Worm (Caenorhabditis elegans) whole organism, L4 larva: ENCODE data around the gene ugt-66.

Source experiments
- F10B5.3 ChIP-seq: sonication (generic microtip); optimal IDR thresholded peaks from 2 replicates; lab custom pipeline; 2016; ENCODE audit warnings: mild to moderate bottlenecking, missing genetic modification characterization, missing compliant biosample characterization
- T20F7.1 ChIP-seq: fragments of 200-800 bp; sonication (Bioruptor generic); optimal IDR thresholded peaks from 2 replicates; lab custom pipeline; 2018; ENCODE audit warnings: mild to moderate bottlenecking, missing genetic modification characterization, missing compliant biosample characterization
- Y105C5A.15 ChIP-seq: fragments of 200-800 bp; sonication (Bioruptor generic); IDR thresholded peaks from 2 replicates; pipeline ENCODE4 v1.3.6; 2022; ENCODE audit warnings: missing genetic modification characterization, missing compliant biosample characterization
- Y48G9A.11 ChIP-seq: fragments of 200-800 bp; sonication (Bioruptor generic); IDR thresholded peaks from 2 replicates; pipeline ENCODE4 v1.3.6; 2022; ENCODE audit warnings: missing genetic modification reagents, missing genetic modification characterization, missing compliant biosample characterization
- Y5F2A.4 ChIP-seq: fragments of 200-800 bp; sonication (Bioruptor generic); optimal IDR thresholded peaks from 2 replicates; lab custom pipeline; 2018; ENCODE audit warnings: mild to moderate bottlenecking, missing genetic modification characterization, missing compliant biosample characterization
- ZK337.2 ChIP-seq: fragments of 200-800 bp; sonication (Bioruptor generic); IDR thresholded peaks from 2 replicates; pipeline ENCODE4 v1.3.6; 2022; ENCODE audit warnings: missing genetic modification reagents, missing genetic modification characterization, missing compliant biosample characterization
- ZK546.5 ChIP-seq, 2 experiments: sonication (generic microtip); optimal IDR thresholded peaks; 2 replicates each; lab custom pipeline; 2017; ENCODE audit warnings: missing biosample characterization in 2 of 2, missing genetic modification characterization in 2 of 2
- aha-1 ChIP-seq: fragments of 150-350 bp; peaks from one replicate; lab custom pipeline; 2014; ENCODE audit warnings: missing biosample characterization, missing genetic modification characterization
- aly-2 ChIP-seq: sonication (generic microtip); optimal IDR thresholded peaks from 2 replicates; lab custom pipeline; 2018; ENCODE audit warnings: missing biosample characterization, missing genetic modification characterization
- ama-1 ChIP-seq: fragments of 150-350 bp; optimal IDR thresholded peaks from 2 replicates; lab custom pipeline; 2014; ENCODE audit warnings: inconsistent platforms, mixed read lengths
- arid-1 ChIP-seq: fragments of 200-800 bp; sonication (Bioruptor generic); conservative IDR thresholded peaks from 2 replicates; pipeline ENCODE4 v1.3.6; 2022; ENCODE audit warnings: missing genetic modification reagents, missing genetic modification characterization, missing compliant biosample characterization
- attf-4 ChIP-seq: sonication (generic microtip); optimal IDR thresholded peaks from 3 replicates; lab custom pipeline; 2017; ENCODE audit warnings: missing biosample characterization, missing genetic modification characterization
- ceh-28 ChIP-seq: fragments of 150-350 bp; optimal IDR thresholded peaks from 2 replicates; lab custom pipeline; 2014; ENCODE audit warnings: missing biosample characterization, missing genetic modification reagents, missing genetic modification characterization
- ceh-44 ChIP-seq: fragments of 200-800 bp; sonication (Bioruptor generic); IDR thresholded peaks from 2 replicates; pipeline ENCODE4 v1.3.6; 2022; ENCODE audit warnings: missing genetic modification reagents, missing genetic modification characterization, missing compliant biosample characterization
- ceh-82 ChIP-seq: sonication (generic microtip); optimal IDR thresholded peaks from 2 replicates; lab custom pipeline; 2017; ENCODE audit warnings: missing biosample characterization, missing genetic modification characterization
- cey-2 ChIP-seq: sonication (generic microtip); optimal IDR thresholded peaks from 3 replicates; lab custom pipeline; 2017; ENCODE audit warnings: missing genetic modification characterization, mild to moderate bottlenecking, missing compliant biosample characterization, antibody characterized with exemption, borderline replicate concordance; ENCODE audit not compliant: insufficient read depth
- daf-12 ChIP-seq: fragments of 150-350 bp; optimal IDR thresholded peaks from 2 replicates; lab custom pipeline; 2014; ENCODE audit warnings: missing biosample characterization, missing genetic modification reagents, missing genetic modification characterization
- daf-19 ChIP-seq: fragments of 200-800 bp; sonication (Bioruptor generic); conservative IDR thresholded peaks from 2 replicates; pipeline ENCODE4 v1.3.6; 2022; ENCODE audit warnings: missing genetic modification characterization, missing compliant biosample characterization
- daf-8 ChIP-seq: fragments of 200-800 bp; sonication (Bioruptor generic); IDR thresholded peaks from 2 replicates; pipeline ENCODE4 v1.3.6; 2022; ENCODE audit warnings: missing genetic modification characterization, missing compliant biosample characterization
- dmd-8 ChIP-seq: fragments of 200-800 bp; sonication (Bioruptor generic); IDR thresholded peaks from 2 replicates; pipeline ENCODE4 v1.3.6; 2022; ENCODE audit warnings: missing genetic modification characterization, missing compliant biosample characterization
- dpl-1 ChIP-seq: fragments of 150-350 bp; optimal IDR thresholded peaks from 2 replicates; lab custom pipeline; 2014; ENCODE audit warnings: missing biosample characterization, missing genetic modification reagents, missing genetic modification characterization
- duxl-1 ChIP-seq: sonication (generic microtip); optimal IDR thresholded peaks from 2 replicates; lab custom pipeline; 2016; ENCODE audit warnings: mild to moderate bottlenecking, missing genetic modification characterization, moderate library complexity, missing compliant biosample characterization; ENCODE audit not compliant: poor library complexity
- egl-27 ChIP-seq: sonication (generic microtip); optimal IDR thresholded peaks from 3 replicates; lab custom pipeline; 2017; ENCODE audit warnings: missing biosample characterization, missing genetic modification reagents, missing genetic modification characterization
- egl-43 ChIP-seq: fragments of 200-800 bp; sonication (Bioruptor generic); IDR thresholded peaks from 2 replicates; pipeline ENCODE4 v1.3.6; 2022; ENCODE audit warnings: missing genetic modification reagents, missing genetic modification characterization, missing compliant biosample characterization
- fos-1 ChIP-seq: fragments of 150-350 bp; optimal IDR thresholded peaks from 2 replicates; lab custom pipeline; 2014; ENCODE audit warnings: missing biosample characterization, missing genetic modification characterization
- gei-8 ChIP-seq: fragments of 200-800 bp; sonication (Bioruptor generic); optimal IDR thresholded peaks from 2 replicates; lab custom pipeline; 2018; ENCODE audit warnings: mild to moderate bottlenecking, missing genetic modification characterization, missing compliant biosample characterization
- hlh-11 ChIP-seq: fragments of 200-800 bp; sonication (Bioruptor generic); optimal IDR thresholded peaks from 2 replicates; lab custom pipeline; 2018; ENCODE audit warnings: mild to moderate bottlenecking, missing genetic modification characterization, missing compliant biosample characterization
- lim-7 ChIP-seq: fragments of 200-800 bp; sonication (Bioruptor generic); IDR thresholded peaks from 2 replicates; pipeline ENCODE4 v1.3.6; 2022; ENCODE audit warnings: missing genetic modification characterization, missing compliant biosample characterization
- lin-1 ChIP-seq: fragments of 200-800 bp; sonication (Bioruptor generic); IDR thresholded peaks from 2 replicates; pipeline ENCODE4 v1.3.6; 2022; ENCODE audit warnings: missing genetic modification reagents, missing genetic modification characterization, missing compliant biosample characterization
- lin-15B ChIP-seq: fragments of 150-350 bp; sonication (generic microtip); optimal IDR thresholded peaks from 3 replicates; lab custom pipeline; 2014; ENCODE audit warnings: missing biosample characterization, missing genetic modification characterization
- lin-29 ChIP-seq: fragments of 200-800 bp; sonication (Bioruptor generic); IDR thresholded peaks from 2 replicates; pipeline ENCODE4 v1.3.6; 2022; ENCODE audit warnings: missing genetic modification reagents, missing genetic modification characterization, missing compliant biosample characterization
- lsy-2 ChIP-seq, 2 experiments: fragments of 150-350 bp in 1 of 2; sonication (generic microtip) in 1 of 2; optimal IDR thresholded peaks; 2 replicates each; lab custom pipeline; 2014 to 2017; ENCODE audit warnings: missing biosample characterization in 2 of 2, missing genetic modification characterization in 2 of 2
- madf-5 ChIP-seq, 2 experiments: fragments of 200-800 bp; sonication (Bioruptor generic); IDR thresholded peaks; 2 replicates each; pipeline ENCODE4 v1.3.6; 2022; ENCODE audit warnings: missing compliant biosample characterization in 2 of 2, missing genetic modification characterization in 2 of 2
- mdl-1 ChIP-seq, 2 experiments: fragments of 150-350 bp in 1 of 2; sonication (generic microtip) in 1 of 2; optimal IDR thresholded peaks; 2 replicates each; lab custom pipeline; 2014 to 2017; ENCODE audit warnings: missing biosample characterization in 2 of 2, missing genetic modification characterization in 2 of 2
- mxl-3 ChIP-seq: fragments of 200-800 bp; sonication (Bioruptor generic); optimal IDR thresholded peaks from 2 replicates; lab custom pipeline; 2018; ENCODE audit warnings: mild to moderate bottlenecking, missing genetic modification characterization, missing compliant biosample characterization
- nhr-102 ChIP-seq: sonication (generic microtip); optimal IDR thresholded peaks from 2 replicates; lab custom pipeline; 2016; ENCODE audit warnings: mild to moderate bottlenecking, missing genetic modification characterization, moderate library complexity, missing compliant biosample characterization
- nhr-237 ChIP-seq: sonication (generic microtip); optimal IDR thresholded peaks from 2 replicates; lab custom pipeline; 2017; ENCODE audit warnings: missing biosample characterization, missing genetic modification characterization
- nhr-28 ChIP-seq: fragments of 150-350 bp; optimal IDR thresholded peaks from 2 replicates; lab custom pipeline; 2014; ENCODE audit warnings: missing biosample characterization, missing genetic modification characterization
- nhr-48 ChIP-seq: sonication (generic microtip); optimal IDR thresholded peaks from 2 replicates; lab custom pipeline; 2016; ENCODE audit warnings: mild to moderate bottlenecking, missing genetic modification characterization, missing compliant biosample characterization
- nhr-6 ChIP-seq: fragments of 150-350 bp; optimal IDR thresholded peaks from 2 replicates; lab custom pipeline; 2014; ENCODE audit warnings: missing biosample characterization, missing genetic modification characterization
- pqm-1 ChIP-seq: sonication (generic microtip); optimal IDR thresholded peaks from 2 replicates; lab custom pipeline; 2017; ENCODE audit warnings: missing biosample characterization, missing genetic modification characterization
- saeg-2 ChIP-seq: fragments of 200-800 bp; sonication (Bioruptor generic); IDR thresholded peaks from 2 replicates; pipeline ENCODE4 v1.3.6; 2022; ENCODE audit warnings: missing genetic modification reagents, missing genetic modification characterization, missing compliant biosample characterization
- snpc-1.2 ChIP-seq: fragments of 200-800 bp; sonication (Bioruptor generic); IDR thresholded peaks from 2 replicates; pipeline ENCODE4 v1.3.6; 2022; ENCODE audit warnings: missing genetic modification reagents, missing genetic modification characterization, missing compliant biosample characterization
- snpc-4 ChIP-seq: fragments of 150-350 bp; optimal IDR thresholded peaks from 2 replicates; lab custom pipeline; 2014; ENCODE audit warnings: missing biosample characterization, missing genetic modification characterization
- spr-1 ChIP-seq: sonication (generic microtip); optimal IDR thresholded peaks from 2 replicates; lab custom pipeline; 2016; ENCODE audit warnings: mild to moderate bottlenecking, missing genetic modification characterization, missing compliant biosample characterization
- unc-62 ChIP-seq, 3 experiments: fragments of 150-350 bp in 1 of 3; sonication (generic microtip); optimal IDR thresholded peaks in 2 of 3; peaks in 1 of 3; 1 replicate in 1 of 3; 2 replicates in 2 of 3; lab custom pipeline; 2014 to 2017; ENCODE audit warnings: missing biosample characterization in 3 of 3, missing genetic modification characterization in 3 of 3, missing genetic modification reagents in 3 of 3, missing genotype in 1 of 3
- vab-7 ChIP-seq: fragments of 200-800 bp; sonication (Bioruptor generic); IDR thresholded peaks from 2 replicates; pipeline ENCODE4 v1.3.6; 2022; ENCODE audit warnings: missing genetic modification reagents, missing genetic modification characterization, missing compliant biosample characterization
- zag-1 ChIP-seq: fragments of 150-350 bp; optimal IDR thresholded peaks from 2 replicates; lab custom pipeline; 2014; ENCODE audit warnings: missing biosample characterization, missing genetic modification characterization
- zfp-2 ChIP-seq: sonication (generic microtip); optimal IDR thresholded peaks from 2 replicates; lab custom pipeline; 2016; ENCODE audit warnings: mild to moderate bottlenecking, missing genetic modification characterization, missing compliant biosample characterization
- zip-11 ChIP-seq: fragments of 200-800 bp; sonication (Bioruptor generic); IDR thresholded peaks from 2 replicates; pipeline ENCODE4 v1.3.6; 2022; ENCODE audit warnings: missing genetic modification characterization, missing compliant biosample characterization
- zip-2 ChIP-seq: fragments of 150-350 bp; optimal IDR thresholded peaks from 2 replicates; lab custom pipeline; 2014; ENCODE audit warnings: missing biosample characterization, missing genetic modification characterization
- ztf-11 ChIP-seq: fragments of 150-350 bp; optimal IDR thresholded peaks from 2 replicates; lab custom pipeline; 2014; ENCODE audit warnings: missing biosample characterization, missing genetic modification characterization

The ugt-66 gene

DNA sequence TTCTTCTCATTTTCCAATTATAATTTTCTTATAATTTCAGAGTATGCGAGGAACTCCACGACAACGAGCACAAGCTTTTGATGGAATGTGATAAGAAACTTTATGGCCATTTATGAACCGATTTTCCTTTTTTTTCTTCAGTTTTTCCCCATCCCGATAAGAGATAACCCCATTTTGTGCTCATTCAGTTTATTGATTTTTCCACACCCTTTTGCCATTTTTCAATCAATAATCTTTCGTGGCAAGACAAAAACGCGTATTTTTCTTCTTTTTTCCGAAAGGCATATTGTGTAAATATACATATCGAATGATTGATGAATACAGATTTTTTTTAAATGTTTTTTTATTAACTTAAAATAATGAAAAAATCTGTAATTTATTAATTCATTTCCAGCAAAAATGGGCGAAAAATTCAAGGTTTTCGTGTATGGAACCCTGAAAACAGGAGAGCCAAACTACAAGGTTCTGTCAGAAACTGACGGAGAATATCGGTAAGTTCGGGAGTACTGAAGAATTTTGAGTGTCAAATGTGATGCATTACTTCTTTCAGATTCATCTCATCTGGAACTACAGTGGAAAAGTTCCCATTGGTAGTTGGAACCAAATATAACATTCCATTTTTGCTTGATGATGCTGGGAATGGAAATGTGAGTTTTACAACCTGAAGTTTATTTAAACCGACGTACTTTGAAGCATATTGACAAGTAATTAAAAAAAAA is 30.0 kb downstream of the ugt-66 start, which contains the start of gene F42A10.9:
Gene F42A10.9, plus strand, starts transcription at position 321 of the 719 bp plus-strand sequence.
- TF ChIP-seq unc-62 (GFP tag; optimal IDR thresholded peaks at IDR 0.05 in 1 of 2; lab: Kevin White, UChicago) (no peak), unc-62 (tag; optimal IDR thresholded peaks at IDR 0.05; lab: Kevin White, UChicago) (no peak), nhr-48 (tag; lab: Kevin White, UChicago) (no peak), zfp-2 (tag; lab: Kevin White, UChicago) (no peak), egl-27 (tag; lab: Kevin White, UChicago) (no peak), aha-1 (tag; lab: Kevin White, UChicago) (peak; percentile 76), spr-1 (no peak), mdl-1 (tag; optimal IDR thresholded peaks at IDR 0.05; lab: Kevin White, UChicago) (no peak), ZK546.5 (tag; optimal IDR thresholded peaks at IDR 0.05; lab: Kevin White, UChicago) (no peak), nhr-28 (tag; lab: Kevin White, UChicago) (peak; percentile 5), Y5F2A.4 (GFP tag; lab: Kevin White, UChicago) (no peak), dpl-1 (GFP tag; lab: Kevin White, UChicago) (no peak), Y105C5A.15 (no peak), ceh-28 (tag; lab: Kevin White, UChicago) (peak; percentile 57), ZK337.2 (GFP tag; lab: Robert Waterston, UW) (no peak), nhr-237 (tag; lab: Kevin White, UChicago) (no peak), pqm-1 (tag; lab: Kevin White, UChicago) (no peak), aly-2 (tag; lab: Kevin White, UChicago) (no peak), ama-1 (lab: Kevin White, UChicago) (peak; percentile 88), cey-2 (tag; lab: Kevin White, UChicago) (no peak), egl-43 (no peak), lin-1 (no peak), zip-2 (tag; lab: Kevin White, UChicago) (no peak), nhr-102 (no peak), duxl-1 (peak; percentile 41), T20F7.1 (GFP tag; lab: Kevin White, UChicago) (no peak), fos-1 (no peak), vab-7 (GFP tag; lab: Robert Waterston, UW) (no peak), lsy-2 (tag; optimal IDR thresholded peaks at IDR 0.05; lab: Kevin White, UChicago) (peak in 1 of 2 experiments; percentile 52), lin-15B (tag; lab: Kevin White, UChicago) (no peak), arid-1 (GFP tag; lab: Robert Waterston, UW) (0 out of 2 replicates have a peak, but pooled peaks have one; percentile 26), Y48G9A.11 (GFP tag; lab: Robert Waterston, UW) (no peak), ceh-44 (GFP tag; lab: Robert Waterston, UW) (no peak), daf-8 (GFP tag; lab: Robert Waterston, UW) (no peak), hlh-11 (tag; lab: Kevin White, UChicago) (no peak), snpc-1.2 (GFP tag; lab: Robert Waterston, UW) (no peak), attf-4 (tag; lab: Kevin White, UChicago) (no peak), mxl-3 (GFP tag; lab: Kevin White, UChicago) (peak; percentile 20), zag-1 (tag; lab: Kevin White, UChicago) (no peak), gei-8 (GFP tag; lab: Kevin White, UChicago) (no peak), F10B5.3 (tag; lab: Kevin White, UChicago) (no peak), nhr-6 (tag; lab: Kevin White, UChicago) (no peak), daf-12 (no peak), madf-5 (GFP tag; IDR thresholded peaks at IDR 0.05; lab: Robert Waterston, UW) (no peak), saeg-2 (GFP tag; lab: Robert Waterston, UW) (no peak), dmd-8 (GFP tag; lab: Robert Waterston, UW) (no peak), zip-11 (GFP tag; lab: Robert Waterston, UW) (no peak), daf-19 (GFP tag; lab: Robert Waterston, UW) (no peak), ceh-82 (no peak), snpc-4 (no peak), lin-29 (no peak), lim-7 (no peak), ztf-11 (tag; lab: Kevin White, UChicago) (no peak)
